Worm (Caenorhabditis elegans): ENCODE results near the gene set-21.

DNA sequence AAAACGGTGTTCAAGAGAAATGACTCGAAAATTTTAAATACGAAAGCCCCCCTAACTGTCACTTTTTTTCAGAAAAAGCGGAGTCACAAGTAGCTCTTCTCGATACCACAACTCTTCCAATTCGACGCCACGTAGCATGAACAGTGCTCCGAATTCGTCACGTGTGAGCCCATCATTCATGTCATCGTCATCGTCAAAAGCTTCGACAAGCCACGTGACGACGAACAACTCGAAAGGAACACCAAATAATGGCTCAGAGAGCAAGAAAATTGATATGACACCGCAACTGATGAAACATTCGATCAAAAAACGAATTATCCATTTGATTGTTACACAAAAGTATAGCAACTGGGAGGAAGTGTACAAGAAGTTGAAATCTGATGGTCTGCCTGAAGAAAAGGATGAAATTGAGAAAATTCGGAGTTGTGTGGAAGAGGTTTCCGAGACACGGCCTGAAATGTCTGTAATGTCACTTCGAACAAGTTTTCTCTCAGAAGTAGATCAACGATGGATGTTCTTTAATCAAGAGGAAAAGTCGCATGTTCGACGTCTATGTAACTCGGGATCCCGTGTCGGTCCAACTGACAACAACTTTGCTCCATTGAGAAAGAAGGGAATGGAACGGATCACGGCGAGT is 20.8 kb downstream of the set-21 start:
- TF ChIP-seq egl-27 (tag; optimal IDR thresholded peaks at IDR 0.05) (no peak), C34F6.9 (tag; optimal IDR thresholded peaks at IDR 0.05) (no peak), nhr-11 (tag; optimal IDR thresholded peaks at IDR 0.05) (no peak), ceh-82 (tag; optimal IDR thresholded peaks at IDR 0.05) (no peak), lin-13 (GFP tag; optimal IDR thresholded peaks at IDR 0.05) (no peak), unc-55 (GFP tag; optimal IDR thresholded peaks at IDR 0.05) (no peak), snpc-4 (tag; optimal IDR thresholded peaks at IDR 0.05) (no peak), peb-1 (tag; optimal IDR thresholded peaks at IDR 0.05) (no peak), unc-39 (tag; optimal IDR thresholded peaks at IDR 0.05) (no peak), nhr-77 (tag; optimal IDR thresholded peaks at IDR 0.05) (no peak), F13H6.1 (tag; optimal IDR thresholded peaks at IDR 0.05) (no peak), ZK546.5 (tag; optimal IDR thresholded peaks at IDR 0.05) (no peak)
